Fruit fly (Drosophila melanogaster): ENCODE results near the gene mbo.
A peak's percentile ranks its signal among the peaks of the same experiment; 100 is the strongest.

mbo gene

dm6 chr3R:12722392-12722914, 43.6 kb upstream of the mbo start, which contains the start of gene Men (continued):
- TF ChIP-seq Doc2 (GFP tag; IDR thresholded peaks at IDR 0.05), result no peak
- peak; percentile 17 for TF ChIP-seq Abd-B (GFP tag; optimal IDR thresholded peaks at IDR 0.05)
- TF ChIP-seq vnd (GFP tag; IDR thresholded peaks at IDR 0.05; ENCODE audit: partially characterized antibody), result no peak
- peak; percentile 26 for TF ChIP-seq lilli (GFP tag; optimal IDR thresholded peaks at IDR 0.05)
- no peak for TF ChIP-seq toy (GFP tag; IDR thresholded peaks at IDR 0.05)
- TF ChIP-seq CG6175 (GFP tag; IDR thresholded peaks at IDR 0.05), result no peak
- no peak for TF ChIP-seq rib (GFP tag; IDR thresholded peaks at IDR 0.05)
- TF ChIP-seq kni (GFP tag; optimal IDR thresholded peaks at IDR 0.05), result no peak
- peak; percentile 69 for TF ChIP-seq Ssrp (tag; optimal IDR thresholded peaks at IDR 0.05)
- peak; percentile 72 for TF ChIP-seq vvl (GFP tag; IDR thresholded peaks at IDR 0.05)
- peak; percentile 75 for TF ChIP-seq nmo (GFP tag; optimal IDR thresholded peaks at IDR 0.05)
- peak; percentile 82 for TF ChIP-seq CG13424 (tag; optimal IDR thresholded peaks at IDR 0.05)
- TF ChIP-seq ac (GFP tag; optimal IDR thresholded peaks at IDR 0.05), result no peak
- peak; percentile 36; the same call in 1 of the 2 replicates for TF ChIP-seq onecut (GFP tag; IDR thresholded peaks at IDR 0.05)
- peak; percentile 32 for TF ChIP-seq org-1 (GFP tag; optimal IDR thresholded peaks at IDR 0.05)
- TF ChIP-seq CG17829 (tag; optimal IDR thresholded peaks at IDR 0.05), result peak; percentile 60
- peak; percentile 63; the same call in 2 of the 3 replicates for TF ChIP-seq tgo (GFP tag; IDR thresholded peaks at IDR 0.05)
- no peak for TF ChIP-seq luna (GFP tag; optimal IDR thresholded peaks at IDR 0.05)
- peak; percentile 2 to 48 for TF ChIP-seq dpn (GFP tag; optimal IDR thresholded peaks at IDR 0.05)
- peak; percentile 38 for TF ChIP-seq sd (tag; optimal IDR thresholded peaks at IDR 0.05)
- no peak for TF ChIP-seq CG7271 (tag; optimal IDR thresholded peaks at IDR 0.05)
- TF ChIP-seq vfl (GFP tag; optimal IDR thresholded peaks at IDR 0.05), result no peak
- TF ChIP-seq CG18764 (GFP tag; optimal IDR thresholded peaks at IDR 0.05), result peak; percentile 29
- peak; percentile 21 for TF ChIP-seq Max (GFP tag; optimal IDR thresholded peaks at IDR 0.05)
- TF ChIP-seq tio (GFP tag; optimal IDR thresholded peaks at IDR 0.05), result peak; percentile 21
- TF ChIP-seq CG18262 (tag; optimal IDR thresholded peaks at IDR 0.05), result peak; percentile 63
- no peak for TF ChIP-seq gro (GFP tag; optimal IDR thresholded peaks at IDR 0.05)
- TF ChIP-seq CG6854 (GFP tag; optimal IDR thresholded peaks at IDR 0.05), result peak; percentile 45
- TF ChIP-seq Scr (GFP tag; IDR thresholded peaks at IDR 0.05; ENCODE audit: partially characterized antibody), result no peak
- TF ChIP-seq chinmo (GFP tag; IDR thresholded peaks at IDR 0.05; ENCODE audit: partially characterized antibody), result no peak
- peak; percentile 63 for TF ChIP-seq E2f1 (GFP tag; IDR thresholded peaks at IDR 0.05)
- TF ChIP-seq pfk (GFP tag; optimal IDR thresholded peaks at IDR 0.05), result no peak
- TF ChIP-seq Ada2b (GFP tag; IDR thresholded peaks at IDR 0.05), result peak; percentile 65
- TF ChIP-seq Hmx (GFP tag; optimal IDR thresholded peaks at IDR 0.05), result no peak
- TF ChIP-seq disco-r (GFP tag; optimal IDR thresholded peaks at IDR 0.05), result no peak
- TF ChIP-seq CG11456 (GFP tag; IDR thresholded peaks at IDR 0.05), result 0 out of 3 replicates have a peak, but pooled peaks have one; percentile 20
- peak; percentile 61 for TF ChIP-seq CG18599 (GFP tag; optimal IDR thresholded peaks at IDR 0.05)
- TF ChIP-seq corto (GFP tag; optimal IDR thresholded peaks at IDR 0.05), result no peak
- no peak for TF ChIP-seq CG2116 (GFP tag; optimal IDR thresholded peaks at IDR 0.05)
- peak; percentile 55 for TF ChIP-seq CG9727 (GFP tag; optimal IDR thresholded peaks at IDR 0.05)
- TF ChIP-seq CG8089 (GFP tag; optimal IDR thresholded peaks at IDR 0.05), result no peak
- no peak for TF ChIP-seq TFAM (GFP tag; optimal IDR thresholded peaks at IDR 0.05)
- no peak for TF ChIP-seq CG9797 (GFP tag; optimal IDR thresholded peaks at IDR 0.05)
- TF ChIP-seq CG10959 (GFP tag; IDR thresholded peaks at IDR 0.05), result 0 out of 2 replicates have a peak, but pooled peaks have one; percentile 11
- no peak for TF ChIP-seq CG13287 (GFP tag; IDR thresholded peaks at IDR 0.05; ENCODE audit: partially characterized antibody)
- TF ChIP-seq HLH3B (GFP tag; IDR thresholded peaks at IDR 0.05), result peak; percentile 66
- no peak for TF ChIP-seq bigmax (GFP tag; optimal IDR thresholded peaks at IDR 0.05)
- TF ChIP-seq Meics (GFP tag; optimal IDR thresholded peaks at IDR 0.05), result peak; percentile 63
- TF ChIP-seq fd102C (GFP tag; optimal IDR thresholded peaks at IDR 0.05), result no peak
- TF ChIP-seq Mrtf (GFP tag; IDR thresholded peaks at IDR 0.05), result 0 out of 3 replicates have a peak, but pooled peaks have one; percentile 20
